Worm (Caenorhabditis elegans) whole organism, L2 larva: ENCODE measurements around the gene dsl-7.

Experiments
- F13H6.1 ChIP-seq: sonication (generic microtip); optimal IDR thresholded peaks from 2 replicates; lab custom pipeline; 2016; ENCODE audit warnings: missing genetic modification characterization, missing compliant biosample characterization
- R02D3.7 ChIP-seq: fragments of 150-350 bp; optimal IDR thresholded peaks from 2 replicates; lab custom pipeline; 2014; ENCODE audit warnings: missing biosample characterization, missing genetic modification characterization
- ZK546.5 ChIP-seq: sonication (generic microtip); optimal IDR thresholded peaks from 2 replicates; lab custom pipeline; 2017; ENCODE audit warnings: missing biosample characterization, missing genetic modification characterization
- ama-1 ChIP-seq: fragments of 150-350 bp; optimal IDR thresholded peaks from 2 replicates; lab custom pipeline; 2018; ENCODE audit warnings: inconsistent platforms
- ceh-16 ChIP-seq: fragments of 150-350 bp; optimal IDR thresholded peaks from 2 replicates; lab custom pipeline; 2014; ENCODE audit warnings: missing biosample characterization, missing genetic modification characterization
- fos-1 ChIP-seq: fragments of 150-350 bp; optimal IDR thresholded peaks from 2 replicates; lab custom pipeline; 2014; ENCODE audit warnings: missing biosample characterization, missing genetic modification characterization
- nhr-237 ChIP-seq: fragments of 150-350 bp; optimal IDR thresholded peaks from 2 replicates; lab custom pipeline; 2014; ENCODE audit warnings: missing biosample characterization, missing genetic modification characterization
- nhr-25 ChIP-seq: fragments of 150-350 bp; sonication (generic microtip); optimal IDR thresholded peaks from 3 replicates; lab custom pipeline; 2014; ENCODE audit warnings: missing biosample characterization, missing genetic modification characterization
- peb-1 ChIP-seq: fragments of 150-350 bp; optimal IDR thresholded peaks from 2 replicates; lab custom pipeline; 2014; ENCODE audit warnings: missing biosample characterization, missing genetic modification characterization
- snpc-4 ChIP-seq: fragments of 150-350 bp; optimal IDR thresholded peaks from 2 replicates; lab custom pipeline; 2014; ENCODE audit warnings: missing biosample characterization, missing genetic modification characterization
- ztf-1 ChIP-seq: fragments of 200-800 bp; sonication (Bioruptor generic); conservative IDR thresholded peaks from 2 replicates; pipeline ENCODE4 v1.3.6; 2022; ENCODE audit warnings: missing genetic modification characterization, missing compliant biosample characterization
- ztf-4 ChIP-seq: fragments of 150-350 bp; optimal IDR thresholded peaks from 2 replicates; lab custom pipeline; 2014; ENCODE audit warnings: missing biosample characterization, missing genetic modification characterization

DNA sequence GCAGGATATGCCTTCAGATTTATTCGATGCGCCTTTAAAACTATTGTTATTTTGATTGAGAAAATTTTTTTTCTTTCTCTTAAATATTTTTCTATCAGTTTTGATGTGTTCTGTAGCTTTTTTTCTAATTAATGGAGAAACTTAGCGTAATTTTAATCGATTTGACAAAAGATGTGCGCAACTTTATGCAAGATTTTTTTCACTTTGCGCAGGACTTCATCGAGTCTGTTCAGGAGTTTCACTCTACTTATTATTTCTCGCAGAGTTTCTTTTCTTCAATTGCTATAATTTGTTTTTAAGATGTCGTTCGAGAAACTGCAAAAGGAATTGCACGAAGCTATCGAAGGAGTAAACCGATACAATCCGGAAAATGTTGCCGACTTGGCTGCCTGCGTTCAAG lies 39.2 kb upstream of the dsl-7 start, which contains the start of gene eif-3.K:
- TF ChIP-seq F13H6.1 (no peak), R02D3.7 (tag; lab: Kevin White, UChicago) (no peak), ceh-16 (no peak), snpc-4 (tag; lab: Kevin White, UChicago) (no peak), ztf-1 (no peak), nhr-25 (tag; lab: Kevin White, UChicago) (no peak), ama-1 (no peak), peb-1 (tag; lab: Kevin White, UChicago) (no peak), ztf-4 (tag; lab: Kevin White, UChicago) (no peak), nhr-237 (tag; lab: Kevin White, UChicago) (no peak), ZK546.5 (no peak), fos-1 (tag; lab: Kevin White, UChicago) (no peak)
